Worm (Caenorhabditis elegans) whole organism, L1 larva: ENCODE data around the gene F53B3.3.

ENCODE experiments used
- C16A3.4 ChIP-seq: fragments of 150-350 bp; optimal IDR thresholded peaks from 2 replicates; lab custom pipeline; 2014; ENCODE audit warnings: missing biosample characterization, missing genetic modification characterization
- F16B12.6 ChIP-seq: fragments of 150-350 bp; optimal IDR thresholded peaks from 2 replicates; lab custom pipeline; 2014; ENCODE audit warnings: missing biosample characterization, missing genetic modification characterization
- ceh-90 ChIP-seq: sonication (generic microtip); optimal IDR thresholded peaks from 2 replicates; lab custom pipeline; 2016; ENCODE audit warnings: missing genetic modification characterization, missing compliant biosample characterization
- egl-27 ChIP-seq, 2 experiments: fragments of 150-350 bp in 1 of 2; sonication (generic microtip); optimal IDR thresholded peaks; 3 replicates each; lab custom pipeline; 2017 to 2018; ENCODE audit warnings: missing biosample characterization in 2 of 2, missing genetic modification characterization in 2 of 2, missing genetic modification reagents in 2 of 2
- elt-2 ChIP-seq: sonication (generic microtip); optimal IDR thresholded peaks from 2 replicates; lab custom pipeline; 2016; ENCODE audit warnings: missing genetic modification characterization, mild to moderate bottlenecking, inconsistent platforms, missing compliant biosample characterization, missing genetic modification reagents
- elt-3 ChIP-seq, 6 experiments: fragments of 150-350 bp in 1 of 6; sonication (generic microtip); optimal IDR thresholded peaks; 2 replicates each; lab custom pipeline; 2017 to 2018; ENCODE audit warnings: missing biosample characterization in 6 of 6, missing genetic modification characterization in 6 of 6, inconsistent platforms in 1 of 6
- fkh-10 ChIP-seq: sonication (generic microtip); optimal IDR thresholded peaks from 2 replicates; lab custom pipeline; 2017; ENCODE audit warnings: missing biosample characterization, missing genetic modification reagents, missing genetic modification characterization
- lin-13 ChIP-seq: fragments of 150-350 bp; optimal IDR thresholded peaks from 2 replicates; lab custom pipeline; 2014; ENCODE audit warnings: missing biosample characterization, missing genetic modification reagents, missing genetic modification characterization
- nhr-76 ChIP-seq: sonication (generic microtip); optimal IDR thresholded peaks from 2 replicates; lab custom pipeline; 2017; ENCODE audit warnings: missing biosample characterization, missing genetic modification characterization
- nhr-77 ChIP-seq: fragments of 150-350 bp; optimal IDR thresholded peaks from 2 replicates; lab custom pipeline; 2014; ENCODE audit warnings: missing biosample characterization, missing genetic modification characterization
- pqm-1 ChIP-seq: sonication (generic microtip); optimal IDR thresholded peaks from 3 replicates; lab custom pipeline; 2017; ENCODE audit warnings: missing biosample characterization, missing genetic modification characterization
- sox-4 ChIP-seq: sonication (generic microtip); optimal IDR thresholded peaks from 2 replicates; lab custom pipeline; 2016; ENCODE audit warnings: missing genetic modification characterization, missing compliant biosample characterization
- sptf-1 ChIP-seq: fragments of 150-350 bp; optimal IDR thresholded peaks from 2 replicates; lab custom pipeline; 2014; ENCODE audit warnings: missing biosample characterization, missing genetic modification characterization
- xbp-1 ChIP-seq: sonication (generic microtip); optimal IDR thresholded peaks from 2 replicates; lab custom pipeline; 2016; ENCODE audit warnings: missing genetic modification characterization, missing compliant biosample characterization

ce11 chrX:2874598-2874997, 3.7 kb upstream of the F53B3.3 start:
- TF ChIP-seq fkh-10 (no peak), egl-27 (tag; optimal IDR thresholded peaks at IDR 0.05; lab: Kevin White, UChicago) (no peak), sptf-1 (tag; lab: Kevin White, UChicago) (no peak), xbp-1 (tag; lab: Kevin White, UChicago) (no peak), elt-2 (no peak), F16B12.6 (tag; lab: Kevin White, UChicago) (no peak), lin-13 (no peak), ceh-90 (tag; lab: Kevin White, UChicago) (no peak), pqm-1 (tag; lab: Kevin White, UChicago) (no peak), C16A3.4 (tag; lab: Kevin White, UChicago) (no peak), nhr-76 (tag; lab: Kevin White, UChicago) (no peak), elt-3 (tag; optimal IDR thresholded peaks at IDR 0.05; lab: Kevin White, UChicago) (no peak), nhr-77 (tag; lab: Kevin White, UChicago) (no peak), sox-4 (tag; lab: Kevin White, UChicago) (no peak)
